Fruit fly (Drosophila melanogaster) whole organism, prepupa: ENCODE results near the gene Uck.

ENCODE experiments used
- Blimp-1 ChIP-seq: fragments of 200-800 bp; sonication (Bioruptor generic); optimal IDR thresholded peaks from 3 replicates; lab custom pipeline; 2017; ENCODE audit warnings: missing biosample characterization, missing genetic modification characterization, mild to moderate bottlenecking, moderate library complexity, missing genetic modification reagents
- CG10631 ChIP-seq: fragments of 200-800 bp; sonication (Bioruptor generic); optimal IDR thresholded peaks from 2 replicates; lab custom pipeline; 2016; ENCODE audit warnings: missing biosample characterization, missing genetic modification characterization
- CG11902 ChIP-seq: fragments of 200-800 bp; sonication (Bioruptor generic); optimal IDR thresholded peaks from 3 replicates; lab custom pipeline; 2016; ENCODE audit warnings: missing biosample characterization, missing genetic modification characterization
- CG6163 ChIP-seq: fragments of 200-800 bp; sonication (Bioruptor generic); IDR thresholded peaks from 3 replicates; pipeline ENCODE4 v1.3.6; 2022; ENCODE audit warnings: missing biosample characterization, missing genetic modification characterization
- CG6792 ChIP-seq: fragments of 200-800 bp; sonication (Bioruptor generic); optimal IDR thresholded peaks from 3 replicates; lab custom pipeline; 2016; ENCODE audit warnings: missing biosample characterization, missing genetic modification characterization
- CG6854 ChIP-seq: fragments of 200-800 bp; sonication (Bioruptor generic); optimal IDR thresholded peaks from 2 replicates; lab custom pipeline; 2017; ENCODE audit warnings: missing biosample characterization, mild to moderate bottlenecking, missing genetic modification characterization
- Ets96B ChIP-seq: fragments of 200-800 bp; optimal IDR thresholded peaks from 2 replicates; lab custom pipeline; 2019; ENCODE audit warnings: missing biosample characterization, mild to moderate bottlenecking, missing genetic modification characterization, moderate library complexity
- OdsH ChIP-seq: fragments of 200-800 bp; sonication (Bioruptor generic); optimal IDR thresholded peaks from 3 replicates; lab custom pipeline; 2016; ENCODE audit warnings: missing biosample characterization, missing genetic modification characterization
- Sox14 ChIP-seq: fragments of 200-800 bp; sonication (Bioruptor generic); optimal IDR thresholded peaks from 3 replicates; lab custom pipeline; 2016; ENCODE audit warnings: missing biosample characterization, missing genetic modification characterization
- achi ChIP-seq: fragments of 200-800 bp; sonication (Bioruptor generic); optimal IDR thresholded peaks from 3 replicates; lab custom pipeline; 2016; ENCODE audit warnings: missing biosample characterization, missing genetic modification characterization
- cyc ChIP-seq: fragments of 200-800 bp; sonication (Bioruptor generic); optimal IDR thresholded peaks from 3 replicates; lab custom pipeline; 2016; ENCODE audit warnings: missing biosample characterization, missing genetic modification characterization
- salr ChIP-seq, 2 experiments: fragments of 200-800 bp; sonication (Bioruptor generic); optimal IDR thresholded peaks; 3 replicates each; lab custom pipeline; 2016 to 2018; ENCODE audit warnings: missing biosample characterization in 2 of 2, missing genetic modification characterization in 2 of 2, mild to moderate bottlenecking in 1 of 2
- vri ChIP-seq: fragments of 200-800 bp; sonication (Bioruptor generic); optimal IDR thresholded peaks from 3 replicates; lab custom pipeline; 2016; ENCODE audit warnings: missing biosample characterization, mild to moderate bottlenecking, missing genetic modification characterization

DNA sequence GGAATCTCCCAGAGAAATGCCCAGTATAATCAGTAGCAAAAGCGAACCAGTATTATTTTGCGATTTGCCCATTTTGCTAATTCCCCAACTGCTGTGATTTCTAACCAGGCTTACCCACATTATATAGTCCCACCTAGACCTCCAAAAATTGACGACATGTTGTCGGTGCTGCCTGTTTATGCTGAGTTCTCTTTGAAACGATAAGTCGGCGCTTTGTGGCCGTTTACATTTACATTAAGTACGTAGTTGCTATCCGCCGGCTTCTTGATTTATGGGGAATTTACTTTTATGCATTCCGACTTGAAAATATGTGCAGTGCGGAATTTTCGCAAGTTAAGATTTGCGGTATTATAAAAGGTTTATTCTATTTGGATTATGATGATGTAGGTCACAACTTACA is 4.3 kb downstream of the Uck start, which contains the start of gene CG5715:
- no peak for TF ChIP-seq vri (GFP tag; lab: Kevin White, UChicago)
- TF ChIP-seq cyc = no peak
- no peak for TF ChIP-seq Sox14 (GFP tag; lab: Kevin White, UChicago)
- no peak for TF ChIP-seq CG6854 (GFP tag; lab: Kevin White, UChicago)
- TF ChIP-seq OdsH (GFP tag; lab: Kevin White, UChicago) = no peak
- TF ChIP-seq CG6792 = no peak
- TF ChIP-seq salr (GFP tag; optimal IDR thresholded peaks at IDR 0.05; lab: Kevin White, UChicago) = no peak
- no peak for TF ChIP-seq CG6163 (GFP tag; lab: Robert Waterston, UW)
- no peak for TF ChIP-seq Ets96B
- TF ChIP-seq achi (GFP tag; lab: Kevin White, UChicago) = no peak
- TF ChIP-seq CG11902 (GFP tag; lab: Kevin White, UChicago) = no peak
- no peak for TF ChIP-seq CG10631 (GFP tag; lab: Kevin White, UChicago)
- TF ChIP-seq Blimp-1 = no peak
